Fruit fly (Drosophila melanogaster): Measurements from ENCODE around the gene CG17271.

DNA sequence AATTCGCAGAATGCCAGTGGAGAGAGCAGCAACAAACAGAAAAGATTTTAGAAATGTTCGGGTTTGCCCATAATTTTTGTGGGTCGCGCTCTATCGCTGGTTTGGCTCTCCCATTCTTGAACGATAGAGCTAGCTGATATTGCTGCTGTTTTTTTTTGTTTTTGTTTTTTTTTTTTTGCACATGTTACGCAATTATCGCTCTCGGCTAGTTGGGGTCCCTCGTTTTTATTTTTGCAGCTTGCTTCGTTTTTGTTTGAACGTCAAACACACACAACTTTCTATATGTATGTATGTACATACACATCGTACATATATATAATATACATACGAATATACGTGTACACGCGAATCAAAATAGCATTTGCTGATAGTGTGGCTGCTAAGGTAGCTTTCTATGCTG, 31.2 kb downstream of the CG17271 start:
- TF ChIP-seq D19B (GFP tag; optimal IDR thresholded peaks at IDR 0.05) (no peak), CG16779 (GFP tag; IDR thresholded peaks at IDR 0.05) (no peak), gsb (GFP tag; IDR thresholded peaks at IDR 0.05) (no peak)
